Worm (Caenorhabditis elegans): Measurements from ENCODE around the gene srbc-32.

srbc-32 gene

ce11 chrV:3484702-3485101 lies 2.1 kb downstream of the srbc-32 start, which contains the start of gene srbc-33:
srbc-33 (minus strand) TSS chrV:3484802.
- no peak for TF ChIP-seq ceh-62 (tag; optimal IDR thresholded peaks at IDR 0.05)
- TF ChIP-seq aha-1 (tag): peak; percentile 3
- TF ChIP-seq nhr-77 (tag; optimal IDR thresholded peaks at IDR 0.05): no peak
- TF ChIP-seq unc-62 (GFP tag; optimal IDR thresholded peaks at IDR 0.05 in 1 of 2): no peak
- TF ChIP-seq unc-62 (tag; optimal IDR thresholded peaks at IDR 0.05): no peak
- no peak for TF ChIP-seq lim-7 (GFP tag; IDR thresholded peaks at IDR 0.05)
- no peak for TF ChIP-seq lin-15B (tag; optimal IDR thresholded peaks at IDR 0.05)

- no peak for TF ChIP-seq lin-15B (tag; optimal IDR thresholded peaks at IDR 0.05)
- TF ChIP-seq daf-16 (GFP tag; optimal IDR thresholded peaks at IDR 0.05): no peak
- peak; percentile 96 for TF ChIP-seq daf-16 (tag; optimal IDR thresholded peaks at IDR 0.05)
Measured at ce11 chrV:3482550-3483002, 4.2 kb downstream of the srbc-32 start, which contains the start of gene lys-7. lys-7 (minus strand) TSS chrV:3482600.

ce11 chrV:3480346-3480745 lies 6.4 kb downstream of the srbc-32 start, which contains the start of gene srbc-30:
srbc-30 (minus strand) TSS chrV:3480446.
- TF ChIP-seq skn-1 (tag; optimal IDR thresholded peaks at IDR 0.05) (no peak), nhr-77 (tag; optimal IDR thresholded peaks at IDR 0.05) (no peak), spr-1 (tag; optimal IDR thresholded peaks at IDR 0.05) (no peak), ZK337.2 (GFP tag; IDR thresholded peaks at IDR 0.05) (no peak), snpc-1.2 (GFP tag; IDR thresholded peaks at IDR 0.05) (no peak), daf-16 (GFP tag; optimal IDR thresholded peaks at IDR 0.05) (no peak), daf-16 (tag; optimal IDR thresholded peaks at IDR 0.05) (no peak), hmg-1.1 (GFP tag; IDR thresholded peaks at IDR 0.05) (no peak), Y105C5A.15 (GFP tag; IDR thresholded peaks at IDR 0.05) (no peak), hlh-11 (tag; optimal IDR thresholded peaks at IDR 0.05) (no peak)

- TF ChIP-seq fos-1 (tag; optimal IDR thresholded peaks at IDR 0.05) (no peak), snpc-1.2 (GFP tag; IDR thresholded peaks at IDR 0.05) (no peak), F26F4.8 (GFP tag; conservative IDR thresholded peaks at IDR 0.05) (no peak), aly-2 (tag; optimal IDR thresholded peaks at IDR 0.05) (no peak), mep-1 (tag; optimal IDR thresholded peaks at IDR 0.05) (no peak), php-3 (GFP tag; IDR thresholded peaks at IDR 0.05) (no peak), pha-4 (GFP tag; IDR thresholded peaks at IDR 0.05) (no peak), pha-4 (tag; optimal IDR thresholded peaks at IDR 0.05) (no peak), ctbp-1 (GFP tag; IDR thresholded peaks at IDR 0.05) (no peak), dmd-6 (GFP tag; IDR thresholded peaks at IDR 0.05) (no peak), daf-16 (GFP tag; optimal IDR thresholded peaks at IDR 0.05) (no peak), daf-16 (tag; optimal IDR thresholded peaks at IDR 0.05) (no peak)
Measured at ce11 chrV:3477496-3477895, 9.3 kb downstream of the srbc-32 start, which contains the start of gene srbc-31. srbc-31 (minus strand) TSS chrV:3477596.

ce11 chrV:3476228-3476627 lies 10.5 kb downstream of the srbc-32 start:
- no peak for TF ChIP-seq ceh-44 (GFP tag; IDR thresholded peaks at IDR 0.05)
- peak in 1 of 2 experiments; percentile 97 for TF ChIP-seq unc-62 (GFP tag; optimal IDR thresholded peaks at IDR 0.05 in 1 of 2)
- no peak for TF ChIP-seq unc-62 (tag; optimal IDR thresholded peaks at IDR 0.05)

- TF ChIP-seq ces-1 (GFP tag; optimal IDR thresholded peaks at IDR 0.05): no peak
Measured at ce11 chrV:3475021-3475420, 11.7 kb downstream of the srbc-32 start, which contains the start of gene oac-2. oac-2 (minus strand) TSS chrV:3475121.

DNA sequence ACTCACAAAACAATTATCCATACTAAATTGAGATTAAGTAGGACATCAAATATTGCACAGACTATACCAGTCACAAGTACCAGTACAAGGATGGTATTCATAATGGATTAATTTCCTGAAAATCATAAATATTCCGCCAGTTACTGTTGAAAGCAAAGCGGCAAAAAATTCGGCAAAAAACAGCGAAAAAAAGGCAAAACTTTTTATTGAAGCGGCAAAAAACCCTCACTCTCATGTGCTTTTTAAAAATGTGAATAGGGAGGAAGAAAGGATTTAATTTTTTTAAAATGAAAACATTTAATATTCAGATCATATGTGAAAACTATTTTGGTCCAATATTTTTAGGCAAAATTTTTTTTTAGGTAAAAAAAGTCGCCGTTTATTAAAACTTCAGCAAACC lies 16.0 kb downstream of the srbc-32 start, which contains the start of gene srbc-29:
Gene srbc-29 (minus strand): TSS at position 101 of the 400 bp plus-strand sequence.
- TF ChIP-seq fkh-10 (GFP tag; optimal IDR thresholded peaks at IDR 0.05) (no peak), Y5F2A.4 (GFP tag; optimal IDR thresholded peaks at IDR 0.05) (no peak), lsy-2 (tag; optimal IDR thresholded peaks at IDR 0.05) (no peak), nhr-25 (tag; optimal IDR thresholded peaks at IDR 0.05; ENCODE audit: borderline replicate concordance, insufficient read depth) (no peak), lin-38 (GFP tag; IDR thresholded peaks at IDR 0.05) (no peak), T20F7.1 (GFP tag; optimal IDR thresholded peaks at IDR 0.05) (no peak), egl-27 (tag; optimal IDR thresholded peaks at IDR 0.05) (no peak), unc-62 (GFP tag; optimal IDR thresholded peaks at IDR 0.05 in 1 of 2) (no peak), unc-62 (tag; optimal IDR thresholded peaks at IDR 0.05) (no peak), ceh-44 (GFP tag; IDR thresholded peaks at IDR 0.05) (no peak), nhr-77 (tag; optimal IDR thresholded peaks at IDR 0.05) (no peak), duxl-1 (tag; optimal IDR thresholded peaks at IDR 0.05; ENCODE audit: poor library complexity) (no peak), F26F4.8 (GFP tag; conservative IDR thresholded peaks at IDR 0.05) (no peak), spr-3 (GFP tag; optimal IDR thresholded peaks at IDR 0.05) (no peak), set-16 (GFP tag; IDR thresholded peaks at IDR 0.05) (no peak), nhr-42 (GFP tag; IDR thresholded peaks at IDR 0.05) (no peak), zip-2 (tag; optimal IDR thresholded peaks at IDR 0.05) (no peak), ama-1 (optimal IDR thresholded peaks at IDR 0.05) (no peak), skn-1 (tag; optimal IDR thresholded peaks at IDR 0.05) (no peak)
